Fruit fly (Drosophila melanogaster): Measurements from ENCODE around the gene Myc.
A peak's percentile ranks its signal among the peaks of the same experiment; 100 is the strongest.

DNA sequence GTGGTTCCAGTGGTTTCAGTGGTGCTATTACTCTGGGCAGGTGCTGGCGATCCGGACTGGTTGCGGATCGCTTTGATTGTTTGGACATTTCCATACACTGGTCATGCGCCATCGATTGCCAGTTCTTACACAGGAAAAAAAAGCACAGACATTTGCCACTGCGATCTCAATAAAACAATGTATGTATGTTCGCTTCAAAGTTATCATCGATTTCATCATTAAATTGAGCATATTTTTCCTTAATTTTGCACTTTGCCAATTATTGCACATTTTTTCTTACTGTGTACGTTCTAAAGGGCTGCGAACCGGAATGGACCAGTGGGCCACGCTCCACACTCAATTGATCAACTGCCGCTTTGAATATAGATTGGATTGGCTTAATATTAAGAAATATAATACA, 9.3 kb upstream of the Myc start:
- no peak for TF ChIP-seq Lpt (GFP tag; optimal IDR thresholded peaks at IDR 0.05)
- no peak for TF ChIP-seq Eip93F (GFP tag; optimal IDR thresholded peaks at IDR 0.05)
- TF ChIP-seq ss (GFP tag; optimal IDR thresholded peaks at IDR 0.05): no peak
- TF ChIP-seq dac (GFP tag; optimal IDR thresholded peaks at IDR 0.05): no peak
- TF ChIP-seq CG15336 (GFP tag; IDR thresholded peaks at IDR 0.05): no peak
- no peak for TF ChIP-seq CG6854 (GFP tag; optimal IDR thresholded peaks at IDR 0.05)
- no peak for TF ChIP-seq CG6276 (GFP tag; optimal IDR thresholded peaks at IDR 0.05)
- TF ChIP-seq Smox (GFP tag; optimal IDR thresholded peaks at IDR 0.05): no peak
- TF ChIP-seq CG8632 (GFP tag; optimal IDR thresholded peaks at IDR 0.05): no peak
- no peak for TF ChIP-seq dsx (GFP tag; optimal IDR thresholded peaks at IDR 0.05; ENCODE audit: poor library complexity, severe bottlenecking)
- no peak for TF ChIP-seq Ets21C (GFP tag; optimal IDR thresholded peaks at IDR 0.05)
- TF ChIP-seq Met (GFP tag; optimal IDR thresholded peaks at IDR 0.05): peak; percentile 21
- TF ChIP-seq vri (GFP tag; optimal IDR thresholded peaks at IDR 0.05): peak; percentile 9
- TF ChIP-seq Blimp-1 (GFP tag; optimal IDR thresholded peaks at IDR 0.05): no peak

Data from whole organism, prepupa.